Worm (Caenorhabditis elegans): ENCODE results near the gene rfth-1.

Gene rfth-1

DNA sequence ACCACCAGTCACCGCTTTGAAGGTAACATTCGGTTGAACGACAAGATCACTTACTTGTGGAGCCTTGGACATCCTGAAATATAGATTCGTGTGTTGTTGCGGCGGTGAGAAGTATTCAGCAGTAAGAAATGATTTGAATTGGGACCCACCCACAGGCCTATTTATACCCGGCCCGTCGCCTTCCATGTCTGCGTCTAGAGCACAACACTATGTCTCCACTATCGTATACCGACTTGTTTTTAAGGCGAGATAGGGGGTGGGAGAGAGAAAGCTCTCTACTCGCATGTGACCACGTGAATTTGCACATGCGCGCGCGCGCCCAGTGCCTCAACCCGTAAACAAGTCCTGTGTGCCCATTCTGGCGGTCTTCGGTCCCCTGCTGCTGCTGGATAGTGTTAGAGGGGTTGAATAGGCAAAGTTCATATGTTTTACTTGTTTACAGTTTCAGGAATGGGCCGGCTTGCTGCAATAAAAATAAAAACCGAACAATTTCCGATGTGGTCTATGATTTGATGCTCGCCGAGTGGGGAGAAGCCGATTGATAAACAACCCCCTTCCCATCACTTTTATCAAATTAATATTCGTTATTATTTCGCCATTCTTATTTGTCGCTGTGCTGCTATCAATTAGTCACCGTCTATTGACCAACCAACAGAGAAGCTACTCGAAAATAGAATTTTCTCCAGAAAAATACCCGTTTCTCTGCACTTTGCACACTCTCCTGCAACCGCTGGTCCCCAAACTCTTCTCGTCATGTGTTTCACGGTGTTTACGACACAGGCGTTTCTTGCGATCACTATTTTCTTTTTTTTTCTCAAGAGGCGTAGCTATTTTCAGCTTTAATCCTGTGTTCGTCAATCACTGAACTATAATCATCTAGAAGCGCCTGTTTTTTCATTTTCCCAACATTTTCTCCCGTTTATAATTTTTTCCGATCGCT is 41.1 kb downstream of the rfth-1 start (continued):
- TF ChIP-seq F37D6.2 (tag; optimal IDR thresholded peaks at IDR 0.05) (peak; percentile 18), nhr-42 (GFP tag; IDR thresholded peaks at IDR 0.05) (0 out of 2 replicates have a peak, but pooled peaks have one; percentile 14), dmd-9 (GFP tag; IDR thresholded peaks at IDR 0.05) (no peak), snpc-4 (tag; optimal IDR thresholded peaks at IDR 0.05) (no peak), aha-1 (tag) (peak; percentile 96), zip-2 (tag; optimal IDR thresholded peaks at IDR 0.05) (no peak), php-3 (GFP tag; IDR thresholded peaks at IDR 0.05) (peak; percentile 45), zfp-3 (GFP tag; conservative IDR thresholded peaks at IDR 0.05) (peak; percentile 65), lsy-2 (tag; optimal IDR thresholded peaks at IDR 0.05) (peak; percentile 60 to 67), mxl-3 (GFP tag; optimal IDR thresholded peaks at IDR 0.05) (peak; percentile 80), ceh-28 (tag; optimal IDR thresholded peaks at IDR 0.05) (no peak), ama-1 (optimal IDR thresholded peaks at IDR 0.05) (no peak), dmd-6 (GFP tag; IDR thresholded peaks at IDR 0.05) (peak; percentile 82), F26F4.8 (GFP tag; conservative IDR thresholded peaks at IDR 0.05) (no peak), nhr-48 (tag; optimal IDR thresholded peaks at IDR 0.05) (no peak), nhr-41 (GFP tag; IDR thresholded peaks at IDR 0.05) (no peak), Y48G9A.11 (GFP tag; IDR thresholded peaks at IDR 0.05) (no peak)

DNA sequence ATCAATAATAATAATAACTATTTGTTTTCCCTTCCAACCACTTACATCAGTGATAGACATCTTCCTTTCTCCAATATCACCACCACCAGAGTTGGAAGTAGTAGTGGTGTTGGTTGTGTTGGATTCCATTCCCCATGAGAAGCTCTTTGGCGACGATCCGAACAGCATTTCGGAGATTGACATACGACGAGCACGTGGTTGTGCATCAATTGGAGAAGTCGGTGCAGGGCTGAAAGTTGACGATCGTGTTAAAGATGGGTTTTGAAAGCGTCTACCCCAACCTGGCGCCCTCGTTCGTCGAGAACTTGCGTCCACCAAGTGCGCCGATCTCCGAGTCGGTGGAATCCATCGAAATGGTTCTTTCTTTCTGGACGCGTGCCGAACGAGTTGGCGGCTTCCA is 42.1 kb downstream of the rfth-1 start:
- TF ChIP-seq F10B5.3 (tag; optimal IDR thresholded peaks at IDR 0.05) (no peak), ZK546.5 (tag; optimal IDR thresholded peaks at IDR 0.05) (no peak), aha-1 (tag) (peak; percentile 73), egl-43 (GFP tag; IDR thresholded peaks at IDR 0.05) (no peak), Y75B8A.6 (GFP tag; IDR thresholded peaks at IDR 0.05) (0 out of 2 replicates have a peak, but pooled peaks have one; percentile 35), tra-1 (GFP tag; IDR thresholded peaks at IDR 0.05) (no peak), arid-1 (GFP tag; conservative IDR thresholded peaks at IDR 0.05) (no peak), ztf-7 (tag; optimal IDR thresholded peaks at IDR 0.05) (no peak), lin-1 (GFP tag; IDR thresholded peaks at IDR 0.05) (no peak), ama-1 (optimal IDR thresholded peaks at IDR 0.05) (peak; percentile 41), jun-1 (tag; optimal IDR thresholded peaks at IDR 0.05) (no peak), ceh-20 (GFP tag; IDR thresholded peaks at IDR 0.05) (no peak), mxl-3 (GFP tag; optimal IDR thresholded peaks at IDR 0.05) (no peak), nhr-42 (GFP tag; IDR thresholded peaks at IDR 0.05) (no peak)

DNA sequence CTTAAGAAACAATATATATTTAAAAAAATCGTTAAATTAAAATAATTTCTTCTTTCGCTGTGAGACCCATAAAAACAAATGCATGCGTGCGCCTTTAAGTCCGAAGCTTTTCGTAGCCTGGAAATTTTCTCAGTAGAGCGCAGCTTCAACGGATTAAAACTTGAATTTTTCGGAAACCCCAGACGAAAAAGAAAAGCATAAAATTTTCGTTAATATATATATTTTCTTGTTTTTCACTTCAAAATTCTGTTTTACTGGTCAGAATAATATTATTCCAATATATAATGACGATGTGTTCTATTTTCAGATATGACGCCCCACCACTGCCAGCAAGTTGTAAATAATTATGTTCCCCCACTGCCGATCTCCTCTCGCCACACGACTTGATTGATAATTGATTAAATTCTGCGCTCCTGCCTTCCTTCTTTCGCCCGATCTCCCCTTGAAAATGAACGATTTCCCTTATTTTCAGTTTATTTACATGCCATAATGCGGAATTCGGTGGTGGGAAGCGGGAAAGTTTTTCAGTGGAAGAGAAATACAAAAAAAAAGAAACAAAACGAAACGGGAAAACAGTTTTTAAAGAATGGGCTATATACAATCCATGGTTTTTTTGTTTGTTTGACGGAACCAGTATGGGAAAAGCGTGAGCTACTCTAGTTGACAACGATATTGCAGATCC is 42.9 kb downstream of the rfth-1 start:
- TF ChIP-seq ztf-7 (tag; optimal IDR thresholded peaks at IDR 0.05) (no peak), F26F4.8 (GFP tag; conservative IDR thresholded peaks at IDR 0.05) (no peak), zag-1 (tag; optimal IDR thresholded peaks at IDR 0.05) (no peak), nhr-77 (tag; optimal IDR thresholded peaks at IDR 0.05) (no peak), ZK546.5 (tag; optimal IDR thresholded peaks at IDR 0.05) (no peak), ces-1 (GFP tag; optimal IDR thresholded peaks at IDR 0.05) (no peak), hlh-11 (tag; optimal IDR thresholded peaks at IDR 0.05) (peak; percentile 49), zip-2 (tag; optimal IDR thresholded peaks at IDR 0.05) (peak; percentile 29), lin-29 (GFP tag; IDR thresholded peaks at IDR 0.05) (no peak), egl-43 (GFP tag; IDR thresholded peaks at IDR 0.05) (0 out of 2 replicates have a peak, but pooled peaks have one; percentile 28), F44E2.7 (GFP tag; IDR thresholded peaks at IDR 0.05) (no peak), saeg-2 (GFP tag; IDR thresholded peaks at IDR 0.05) (no peak), tag-97 (GFP tag; IDR thresholded peaks at IDR 0.05) (no peak), daf-16 (GFP tag; optimal IDR thresholded peaks at IDR 0.05) (peak in 1 of 2 experiments; percentile 61), daf-16 (tag; optimal IDR thresholded peaks at IDR 0.05) (peak; percentile 77), Y48G9A.11 (GFP tag; IDR thresholded peaks at IDR 0.05) (no peak), lin-38 (GFP tag; IDR thresholded peaks at IDR 0.05) (peak; percentile 65), hif-1 (tag; optimal IDR thresholded peaks at IDR 0.05) (peak; percentile 26 to 65), F10B5.3 (tag; optimal IDR thresholded peaks at IDR 0.05) (no peak), spr-1 (tag; optimal IDR thresholded peaks at IDR 0.05) (peak; percentile 33), nhr-25 (tag; optimal IDR thresholded peaks at IDR 0.05; ENCODE audit: borderline replicate concordance, insufficient read depth) (no peak), nhr-48 (tag; optimal IDR thresholded peaks at IDR 0.05) (peak; percentile 51), daf-12 (tag; optimal IDR thresholded peaks at IDR 0.05) (no peak), nhr-10 (tag; optimal IDR thresholded peaks at IDR 0.05) (no peak), fkh-10 (GFP tag; optimal IDR thresholded peaks at IDR 0.05) (no peak), mep-1 (tag; optimal IDR thresholded peaks at IDR 0.05) (peak; percentile 72)
